Fruit fly (Drosophila melanogaster) Kc167 (cell line): Measurements from ENCODE around the gene Atg12.

Experiments
- Myc ChIP-seq: fragments of >200 bp; optimal IDR thresholded peaks from 2 replicates; lab custom pipeline; 2017; ENCODE audit warnings: missing external identifiers
- Sin3A ChIP-seq: fragments of >200 bp; optimal IDR thresholded peaks from 2 replicates; lab custom pipeline; 2018; ENCODE audit warnings: missing external identifiers
- h ChIP-seq: fragments of >200 bp; optimal IDR thresholded peaks from 3 replicates; lab custom pipeline; 2018; ENCODE audit warnings: missing external identifiers
- psq ChIP-seq: fragments of >200 bp; optimal IDR thresholded peaks from 2 replicates; lab custom pipeline; 2017; ENCODE audit warnings: missing external identifiers

DNA sequence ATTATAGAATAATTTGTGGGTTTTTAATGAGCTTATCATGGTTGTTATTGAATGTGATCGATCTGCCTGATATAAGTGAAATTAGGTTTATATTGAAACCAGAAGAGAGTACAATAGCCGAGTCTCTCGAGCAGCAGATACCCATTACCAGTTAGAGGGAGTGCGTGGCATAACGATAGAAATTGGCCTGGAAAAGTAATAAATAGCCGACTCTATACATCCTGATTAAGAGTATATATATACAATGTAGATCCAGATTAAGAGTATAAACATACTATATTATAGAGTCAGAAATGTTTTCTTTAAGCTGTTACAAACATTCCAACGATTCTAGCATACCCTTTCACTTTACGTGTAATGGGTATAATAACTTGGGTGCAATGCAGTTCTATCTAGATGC lies 47.2 kb downstream of the Atg12 start:
- TF ChIP-seq h (lab: Kevin White, UChicago) = no peak
- no peak for TF ChIP-seq psq (lab: Kevin White, UChicago)
- TF ChIP-seq Sin3A (lab: Kevin White, UChicago) = no peak
- no peak for TF ChIP-seq Myc (lab: Kevin White, UChicago)
